Fruit fly (Drosophila melanogaster): Measurements from ENCODE around the gene CG9377.

Gene CG9377

DNA sequence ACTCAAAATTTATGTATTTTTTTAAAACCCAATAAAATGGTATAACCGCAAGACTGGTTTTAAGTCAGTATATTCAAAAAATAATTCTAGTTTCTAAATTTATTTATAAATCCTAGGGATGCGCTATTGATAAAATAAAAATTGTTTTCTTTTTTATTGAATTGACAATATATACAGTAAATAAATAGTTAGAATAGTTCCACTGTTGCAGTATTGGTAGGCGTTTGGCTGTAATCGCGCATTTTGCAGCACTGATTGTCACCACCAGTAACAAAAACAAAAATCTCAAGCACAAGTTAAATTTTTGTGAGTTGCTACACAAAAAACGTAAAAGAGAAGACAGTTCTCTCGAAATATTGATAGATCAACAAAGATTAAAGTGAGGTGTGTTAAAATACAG, 7.6 kb upstream of the CG9377 start, which contains the start of gene CG31855 (continued):
- TF ChIP-seq ato (GFP tag; IDR thresholded peaks at IDR 0.05; ENCODE audit: partially characterized antibody): no peak
- TF ChIP-seq crp (GFP tag; optimal IDR thresholded peaks at IDR 0.05): peak in 1 of 2 experiments; percentile 42
- peak; percentile 71 for TF ChIP-seq Camta (GFP tag; optimal IDR thresholded peaks at IDR 0.05)
- peak; percentile 73; the same call in 2 of the 3 replicates for TF ChIP-seq CG17361 (GFP tag; IDR thresholded peaks at IDR 0.05)
- peak; percentile 86 for TF ChIP-seq CG14014 (GFP tag; IDR thresholded peaks at IDR 0.05)
- no peak for TF ChIP-seq CG14965 (GFP tag; optimal IDR thresholded peaks at IDR 0.05; ENCODE audit: borderline replicate concordance)
- TF ChIP-seq CTCF (GFP tag; optimal IDR thresholded peaks at IDR 0.05): no peak
- TF ChIP-seq CG16813 (GFP tag; IDR thresholded peaks at IDR 0.05; ENCODE audit: partially characterized antibody): no peak
- TF ChIP-seq CG8290 (GFP tag; optimal IDR thresholded peaks at IDR 0.05): peak; percentile 72
- no peak for TF ChIP-seq CG8290 (tag; optimal IDR thresholded peaks at IDR 0.05)
- peak; percentile 78 for TF ChIP-seq CG12299 (tag; optimal IDR thresholded peaks at IDR 0.05)
- TF ChIP-seq CG1792 (GFP tag; optimal IDR thresholded peaks at IDR 0.05): no peak
- peak; percentile 78 for TF ChIP-seq CG18619 (GFP tag; optimal IDR thresholded peaks at IDR 0.05)
- peak; percentile 69 for TF ChIP-seq CG9609 (GFP tag; optimal IDR thresholded peaks at IDR 0.05)
- TF ChIP-seq CG10147 (GFP tag; optimal IDR thresholded peaks at IDR 0.05): peak; percentile 66
- TF ChIP-seq D19A (tag; optimal IDR thresholded peaks at IDR 0.05): peak; percentile 56
- TF ChIP-seq Stat92E (GFP tag; optimal IDR thresholded peaks at IDR 0.05): no peak
- peak; percentile 80 for TF ChIP-seq Hsf (GFP tag; optimal IDR thresholded peaks at IDR 0.05)
- TF ChIP-seq HmgZ (tag; optimal IDR thresholded peaks at IDR 0.05): peak; percentile 85
- peak; percentile 50 for TF ChIP-seq shn (GFP tag; optimal IDR thresholded peaks at IDR 0.05)
- peak; percentile 79 for TF ChIP-seq YL-1 (GFP tag; optimal IDR thresholded peaks at IDR 0.05)
- peak; percentile 25; the same call in 1 of the 2 replicates for TF ChIP-seq CG11696 (GFP tag; IDR thresholded peaks at IDR 0.05)
- 0 out of 3 replicates have a peak, but pooled peaks have one; percentile 25 for TF ChIP-seq Optix (GFP tag; IDR thresholded peaks at IDR 0.05)
- TF ChIP-seq CG2120 (GFP tag; optimal IDR thresholded peaks at IDR 0.05): peak; percentile 91
- TF ChIP-seq dm (GFP tag; optimal IDR thresholded peaks at IDR 0.05): peak; percentile 59
- peak; percentile 78 for TF ChIP-seq H2.0 (GFP tag; IDR thresholded peaks at IDR 0.05)
- TF ChIP-seq btn (GFP tag; optimal IDR thresholded peaks at IDR 0.05): no peak
- peak; percentile 78 for TF ChIP-seq CoRest (tag; optimal IDR thresholded peaks at IDR 0.05)
- TF ChIP-seq pita (GFP tag; optimal IDR thresholded peaks at IDR 0.05): no peak
- TF ChIP-seq lola (GFP tag; optimal IDR thresholded peaks at IDR 0.05): peak in 1 of 3 experiments; percentile 58
- peak; percentile 80 for TF ChIP-seq CG17829 (tag; optimal IDR thresholded peaks at IDR 0.05)
- peak; percentile 44 for TF ChIP-seq CG7928 (GFP tag; optimal IDR thresholded peaks at IDR 0.05)
- TF ChIP-seq kah (GFP tag; optimal IDR thresholded peaks at IDR 0.05): peak; percentile 67
- TF ChIP-seq Bdp1 (GFP tag; optimal IDR thresholded peaks at IDR 0.05): peak; percentile 88
- peak; percentile 57; the same call in 2 of the 3 replicates for TF ChIP-seq CG2889 (GFP tag; IDR thresholded peaks at IDR 0.05)
- peak; percentile 86 for TF ChIP-seq Xrp1 (GFP tag; IDR thresholded peaks at IDR 0.05)
- peak; percentile 40 for TF ChIP-seq CG6854 (GFP tag; optimal IDR thresholded peaks at IDR 0.05)
- TF ChIP-seq CG10431 (GFP tag; optimal IDR thresholded peaks at IDR 0.05): peak; percentile 67
- TF ChIP-seq Lim3 (GFP tag; IDR thresholded peaks at IDR 0.05): no peak
- peak; percentile 74 for TF ChIP-seq HLH54F (GFP tag; optimal IDR thresholded peaks at IDR 0.05)
- TF ChIP-seq unpg (GFP tag; optimal IDR thresholded peaks at IDR 0.05): peak; percentile 81
- peak; percentile 63 for TF ChIP-seq CG12744 (GFP tag; optimal IDR thresholded peaks at IDR 0.05)
- peak; percentile 91 for TF ChIP-seq CG3847 (GFP tag; IDR thresholded peaks at IDR 0.05)
- peak; percentile 72; the same call in 2 of the 3 replicates for TF ChIP-seq so (GFP tag; IDR thresholded peaks at IDR 0.05)
- TF ChIP-seq HmgD (GFP tag; optimal IDR thresholded peaks at IDR 0.05): no peak
- no peak for TF ChIP-seq Trl (optimal IDR thresholded peaks at IDR 0.05)
- peak; percentile 79 for TF ChIP-seq Trl (GFP tag; optimal IDR thresholded peaks at IDR 0.05)
- peak; percentile 68 for TF ChIP-seq CG9437 (GFP tag; optimal IDR thresholded peaks at IDR 0.05)
- no peak for TF ChIP-seq Neu2 (GFP tag; optimal IDR thresholded peaks at IDR 0.05; ENCODE audit: borderline replicate concordance)
- TF ChIP-seq CG9215 (GFP tag; IDR thresholded peaks at IDR 0.05): peak; percentile 66
- peak; percentile 72 for TF ChIP-seq CG9727 (GFP tag; optimal IDR thresholded peaks at IDR 0.05)
- TF ChIP-seq pzg (GFP tag; optimal IDR thresholded peaks at IDR 0.05): peak; percentile 63

All from whole organism, embryonic.